Fruit fly (Drosophila melanogaster) whole organism, embryonic: ENCODE measurements around the gene Nasp.

ENCODE experiments used
- CG10431 ChIP-seq: fragments of 200-800 bp; sonication (Bioruptor generic); optimal IDR thresholded peaks from 3 replicates; lab custom pipeline; 2018; ENCODE audit warnings: missing biosample characterization, mild to moderate bottlenecking, missing genetic modification characterization
- CG10654 ChIP-seq: fragments of 200-800 bp; sonication (Bioruptor generic); optimal IDR thresholded peaks from 2 replicates; lab custom pipeline; 2016; ENCODE audit warnings: missing biosample characterization, missing genetic modification characterization
- CG11723 ChIP-seq: fragments of 200-800 bp; sonication (Bioruptor generic); optimal IDR thresholded peaks from 2 replicates; lab custom pipeline; 2017; ENCODE audit warnings: missing biosample characterization, mild to moderate bottlenecking, missing genetic modification characterization
- CG12769 ChIP-seq: fragments of 200-800 bp; sonication (Bioruptor generic); optimal IDR thresholded peaks from 2 replicates; lab custom pipeline; 2019; ENCODE audit warnings: missing biosample characterization, mild to moderate bottlenecking, missing genetic modification characterization, moderate library complexity
- CG13123 ChIP-seq: fragments of 200-800 bp; sonication (Bioruptor generic); optimal IDR thresholded peaks from 2 replicates; lab custom pipeline; 2016; ENCODE audit warnings: missing biosample characterization, missing genetic modification characterization
- CG15514 ChIP-seq: fragments of 200-800 bp; sonication (Bioruptor generic); optimal IDR thresholded peaks from 3 replicates; lab custom pipeline; 2017; ENCODE audit warnings: missing biosample characterization, missing genetic modification characterization, mild to moderate bottlenecking, moderate library complexity, missing genetic modification reagents
- CG16815 ChIP-seq: fragments of 200-800 bp; sonication (Bioruptor generic); optimal IDR thresholded peaks from 3 replicates; lab custom pipeline; 2017; ENCODE audit warnings: missing biosample characterization, mild to moderate bottlenecking, missing genetic modification characterization
- CG17359 ChIP-seq: fragments of 200-800 bp; sonication (Bioruptor generic); optimal IDR thresholded peaks from 3 replicates; lab custom pipeline; 2018; ENCODE audit warnings: missing biosample characterization, mild to moderate bottlenecking, missing genetic modification characterization, moderate library complexity
- CG17829 ChIP-seq: fragments of 200-800 bp; optimal IDR thresholded peaks from 2 replicates; lab custom pipeline; 2019; ENCODE audit warnings: missing biosample characterization, mild to moderate bottlenecking, missing genetic modification characterization, moderate library complexity
- CG18619 ChIP-seq: fragments of 200-800 bp; sonication (Bioruptor generic); optimal IDR thresholded peaks from 3 replicates; lab custom pipeline; 2017; ENCODE audit warnings: missing biosample characterization, mild to moderate bottlenecking, missing genetic modification characterization
- CG2889 ChIP-seq: fragments of 200-800 bp; sonication (Bioruptor generic); IDR thresholded peaks from 3 replicates; pipeline ENCODE4 v1.3.6; 2022; ENCODE audit warnings: missing biosample characterization, missing genetic modification characterization
- CG3838 ChIP-seq: fragments of 200-800 bp; sonication (Bioruptor generic); optimal IDR thresholded peaks from 3 replicates; lab custom pipeline; 2016; ENCODE audit warnings: missing biosample characterization, missing genetic modification characterization
- CG6765 ChIP-seq: fragments of 200-800 bp; sonication (Bioruptor generic); optimal IDR thresholded peaks from 3 replicates; lab custom pipeline; 2017; ENCODE audit warnings: missing biosample characterization, mild to moderate bottlenecking, missing genetic modification characterization
- CG7987 ChIP-seq: fragments of 200-800 bp; sonication (Bioruptor generic); optimal IDR thresholded peaks from 2 replicates; lab custom pipeline; 2018; ENCODE audit warnings: missing biosample characterization, mild to moderate bottlenecking, missing genetic modification characterization, moderate library complexity
- CG8944 ChIP-seq: fragments of 200-800 bp; sonication (Bioruptor generic); optimal IDR thresholded peaks from 3 replicates; lab custom pipeline; 2016; ENCODE audit warnings: missing biosample characterization, missing genetic modification characterization
- Dip3 ChIP-seq: fragments of 200-800 bp; sonication (Bioruptor generic); optimal IDR thresholded peaks from 3 replicates; lab custom pipeline; 2016; ENCODE audit warnings: missing biosample characterization, missing genetic modification characterization
- Doc3 ChIP-seq: fragments of 200-800 bp; sonication (Bioruptor generic); IDR thresholded peaks from 3 replicates; pipeline ENCODE4 v1.3.6; 2022; ENCODE audit warnings: missing biosample characterization, missing genetic modification characterization; ENCODE audit not compliant: partially characterized antibody
- ERR ChIP-seq: fragments of 200-800 bp; sonication (Bioruptor generic); optimal IDR thresholded peaks from 2 replicates; lab custom pipeline; 2016; ENCODE audit warnings: missing biosample characterization, missing genetic modification characterization
- Eip74EF ChIP-seq, 2 experiments: fragments of 200-800 bp in 1 of 2; fragments of >200 bp in 1 of 2; sonication (Bioruptor generic) in 1 of 2; optimal IDR thresholded peaks; 2 replicates each; lab custom pipeline; 2017 to 2019; ENCODE audit warnings: missing biosample characterization in 2 of 2, missing genetic modification characterization in 2 of 2, mild to moderate bottlenecking in 1 of 2, moderate library complexity in 1 of 2
- Ets97D ChIP-seq: fragments of 200-800 bp; sonication (Bioruptor generic); optimal IDR thresholded peaks from 3 replicates; lab custom pipeline; 2016; ENCODE audit warnings: missing biosample characterization, missing genetic modification characterization
- HHEX ChIP-seq: fragments of 200-800 bp; sonication (Bioruptor generic); optimal IDR thresholded peaks from 3 replicates; lab custom pipeline; 2017; ENCODE audit warnings: missing biosample characterization, mild to moderate bottlenecking, missing genetic modification characterization, missing genetic modification reagents
- Hand ChIP-seq: fragments of 200-800 bp; sonication (Bioruptor generic); optimal IDR thresholded peaks from 2 replicates; lab custom pipeline; 2017; ENCODE audit warnings: mild to moderate bottlenecking, missing biosample characterization, missing genetic modification reagents, missing genetic modification characterization
- Jarid2 ChIP-seq: fragments of 200-800 bp; sonication (Bioruptor generic); optimal IDR thresholded peaks from 3 replicates; lab custom pipeline; 2017; ENCODE audit warnings: mild to moderate bottlenecking, missing biosample characterization, missing genetic modification reagents, missing genetic modification characterization
- Lim3 ChIP-seq: fragments of 200-800 bp; sonication (Bioruptor generic); IDR thresholded peaks from 2 replicates; pipeline ENCODE4 v1.3.6; 2022; ENCODE audit warnings: missing biosample characterization, missing genetic modification characterization
- NK7.1 ChIP-seq: fragments of 200-800 bp; sonication (Bioruptor generic); optimal IDR thresholded peaks from 3 replicates; lab custom pipeline; 2016; ENCODE audit warnings: missing biosample characterization, missing genetic modification characterization
- Rx ChIP-seq: fragments of 200-800 bp; sonication (Bioruptor generic); IDR thresholded peaks from 2 replicates; pipeline ENCODE4 v1.3.6; 2022; ENCODE audit warnings: missing biosample characterization, missing genetic modification characterization
- Spps ChIP-seq: fragments of 200-800 bp; sonication (Bioruptor generic); optimal IDR thresholded peaks from 2 replicates; lab custom pipeline; 2018; ENCODE audit warnings: missing biosample characterization, mild to moderate bottlenecking, missing genetic modification characterization
- Stat92E ChIP-seq, 3 experiments: fragments of >200 bp in 2 of 3; fragments of 200-800 bp in 1 of 3; sonication (Bioruptor generic) in 1 of 3; optimal IDR thresholded peaks; 2 replicates each; lab custom pipeline; 2017 to 2019; ENCODE audit warnings: missing biosample characterization in 3 of 3, missing genetic modification characterization in 3 of 3, mild to moderate bottlenecking in 1 of 3, moderate library complexity in 1 of 3
- Tbp ChIP-seq: fragments of >200 bp; optimal IDR thresholded peaks from 2 replicates; lab custom pipeline; 2018; ENCODE audit warnings: missing biosample characterization, missing genetic modification characterization
- Xrp1 ChIP-seq: fragments of 200-800 bp; sonication (Bioruptor generic); IDR thresholded peaks from 2 replicates; pipeline ENCODE4 v1.3.6; 2022; ENCODE audit warnings: missing biosample characterization, missing genetic modification characterization
- bowl ChIP-seq: fragments of 200-800 bp; sonication (Bioruptor generic); IDR thresholded peaks from 2 replicates; pipeline ENCODE4 v1.3.6; 2022; ENCODE audit warnings: missing biosample characterization, missing genetic modification characterization
- caup ChIP-seq: fragments of 200-800 bp; sonication (Bioruptor generic); optimal IDR thresholded peaks from 3 replicates; lab custom pipeline; 2017; ENCODE audit warnings: missing biosample characterization, mild to moderate bottlenecking, missing genetic modification characterization, moderate library complexity; ENCODE audit not compliant: severe bottlenecking
- chm ChIP-seq: fragments of 200-800 bp; sonication (Bioruptor generic); IDR thresholded peaks from 2 replicates; pipeline ENCODE4 v1.3.6; 2022; ENCODE audit warnings: missing biosample characterization, missing genetic modification characterization
- dpn ChIP-seq, 2 experiments: fragments of 200-800 bp; sonication (Bioruptor generic); optimal IDR thresholded peaks; 3 replicates each; lab custom pipeline; 2016; ENCODE audit warnings: missing biosample characterization in 2 of 2, missing genetic modification characterization in 2 of 2
- ftz-f1 ChIP-seq: fragments of 200-800 bp; sonication (Bioruptor generic); optimal IDR thresholded peaks from 2 replicates; lab custom pipeline; 2016; ENCODE audit warnings: missing biosample characterization, missing genetic modification characterization
- gt ChIP-seq: fragments of 200-800 bp; sonication (Bioruptor generic); IDR thresholded peaks from 2 replicates; pipeline ENCODE4 v1.3.6; 2022; ENCODE audit warnings: missing biosample characterization, missing genetic modification characterization
- hth ChIP-seq: fragments of >200 bp; optimal IDR thresholded peaks from 2 replicates; lab custom pipeline; 2017; ENCODE audit warnings: inconsistent platforms
- knrl ChIP-seq: fragments of 200-800 bp; sonication (Bioruptor generic); IDR thresholded peaks from 3 replicates; pipeline ENCODE4 v1.3.6; 2022; ENCODE audit warnings: missing biosample characterization, missing genetic modification characterization; ENCODE audit not compliant: partially characterized antibody
- phol ChIP-seq: fragments of 200-800 bp; sonication (Bioruptor generic); optimal IDR thresholded peaks from 3 replicates; lab custom pipeline; 2018; ENCODE audit warnings: missing biosample characterization, mild to moderate bottlenecking, missing genetic modification characterization, moderate library complexity
- psq ChIP-seq: fragments of 200-800 bp; sonication (Bioruptor generic); optimal IDR thresholded peaks from 2 replicates; lab custom pipeline; 2017; ENCODE audit warnings: missing biosample characterization, missing genetic modification characterization
- rib ChIP-seq: fragments of 200-800 bp; sonication (Bioruptor generic); IDR thresholded peaks from 2 replicates; pipeline ENCODE4 v1.3.6; 2022; ENCODE audit warnings: missing biosample characterization, missing genetic modification characterization
- row ChIP-seq: fragments of 200-800 bp; sonication (Bioruptor generic); IDR thresholded peaks from 3 replicates; pipeline ENCODE4 v1.3.6; 2022; ENCODE audit warnings: missing biosample characterization, missing genetic modification characterization
- scrt ChIP-seq: fragments of 200-800 bp; sonication (Bioruptor generic); optimal IDR thresholded peaks from 2 replicates; lab custom pipeline; 2018; ENCODE audit warnings: missing biosample characterization, mild to moderate bottlenecking, missing genetic modification characterization, moderate library complexity
- sim ChIP-seq: fragments of 200-800 bp; sonication (Bioruptor generic); IDR thresholded peaks from 2 replicates; pipeline ENCODE4 v1.3.6; 2022; ENCODE audit warnings: missing biosample characterization, missing genetic modification characterization
- tna ChIP-seq: fragments of 200-800 bp; sonication (Bioruptor generic); IDR thresholded peaks from 2 replicates; pipeline ENCODE4 v1.3.6; 2022; ENCODE audit warnings: missing biosample characterization, missing genetic modification characterization; ENCODE audit not compliant: partially characterized antibody
- ttk ChIP-seq: fragments of 200-800 bp; sonication (Bioruptor generic); IDR thresholded peaks from 2 replicates; pipeline ENCODE4 v2.1.2; 2022; ENCODE audit warnings: missing biosample characterization, missing genetic modification characterization
- yki ChIP-seq: fragments of >200 bp; optimal IDR thresholded peaks from 3 replicates; lab custom pipeline; 2018
- zen2 ChIP-seq: fragments of 200-800 bp; sonication (Bioruptor generic); IDR thresholded peaks from 3 replicates; pipeline ENCODE4 v1.3.6; 2022; ENCODE audit warnings: missing biosample characterization, missing genetic modification characterization; ENCODE audit not compliant: partially characterized antibody
- zfh2 ChIP-seq: fragments of 200-800 bp; sonication (Bioruptor generic); optimal IDR thresholded peaks from 2 replicates; lab custom pipeline; 2016; ENCODE audit warnings: missing biosample characterization, missing genetic modification characterization

Gene Nasp

dm6 chr3R:8731597-8732263 lies 15.9 kb upstream of the Nasp start, which contains the start of the genes M1BP and CG8202 (continued):
- TF ChIP-seq psq (peak; percentile 67), ftz-f1 (GFP tag; lab: Kevin White, UChicago) (no peak), Rx (GFP tag; lab: Robert Waterston, UW) (0 out of 2 replicates have a peak, but pooled peaks have one; percentile 40), yki (lab: Kevin White, UChicago) (peak; percentile 29), hth (lab: Kevin White, UChicago) (no peak), dpn (GFP tag; optimal IDR thresholded peaks at IDR 0.05; lab: Kevin White, UChicago) (peak; percentile 49 to 91), CG2889 (peak; percentile 55; the same call in 1 of the 3 replicates), CG17359 (tag; lab: Kevin White, UChicago) (peak; percentile 84), HHEX (GFP tag; lab: Kevin White, UChicago) (peak; percentile 86), Lim3 (GFP tag; lab: Robert Waterston, UW) (no peak), ERR (GFP tag; lab: Kevin White, UChicago) (no peak), zfh2 (peak; percentile 53), CG8944 (GFP tag; lab: Kevin White, UChicago) (peak; percentile 39), Hand (GFP tag; lab: Kevin White, UChicago) (peak; percentile 84), Eip74EF (GFP tag; optimal IDR thresholded peaks at IDR 0.05; lab: Kevin White, UChicago) (no peak), CG10654 (peak; percentile 85), CG6765 (GFP tag; lab: Kevin White, UChicago) (peak; percentile 87), row (peak; percentile 91), Spps (tag; lab: Kevin White, UChicago) (peak; percentile 78), Dip3 (GFP tag; lab: Kevin White, UChicago) (peak; percentile 13), CG10431 (GFP tag; lab: Kevin White, UChicago) (peak; percentile 80), tna (no peak), CG3838 (peak; percentile 24), NK7.1 (no peak), zen2 (GFP tag; lab: Robert Waterston, UW) (no peak), CG18619 (GFP tag; lab: Kevin White, UChicago) (peak; percentile 93), Jarid2 (GFP tag; lab: Kevin White, UChicago) (no peak), CG16815 (GFP tag; lab: Kevin White, UChicago) (peak; percentile 86), Doc3 (GFP tag; lab: Robert Waterston, UW) (no peak), CG11723 (GFP tag; lab: Kevin White, UChicago) (peak; percentile 87), Stat92E (GFP tag; optimal IDR thresholded peaks at IDR 0.05; lab: Kevin White, UChicago) (no peak), Tbp (GFP tag; lab: Kevin White, UChicago) (no peak), scrt (peak; percentile 21), CG12769 (tag; lab: Kevin White, UChicago) (no peak), rib (GFP tag; lab: Robert Waterston, UW) (no peak), CG15514 (GFP tag; lab: Kevin White, UChicago) (peak; percentile 56), ttk (GFP tag; lab: Robert Waterston, UW) (peak; percentile 70; the same call in 1 of the 2 replicates), CG17829 (peak; percentile 94), knrl (GFP tag; lab: Robert Waterston, UW) (no peak), Ets97D (GFP tag; lab: Kevin White, UChicago) (no peak), caup (GFP tag; lab: Kevin White, UChicago) (peak; percentile 88), chm (GFP tag; lab: Robert Waterston, UW) (peak; percentile 52; the same call in 1 of the 2 replicates), gt (GFP tag; lab: Robert Waterston, UW) (no peak), Xrp1 (GFP tag; lab: Robert Waterston, UW) (peak; percentile 84), phol (peak; percentile 94), sim (GFP tag; lab: Robert Waterston, UW) (0 out of 2 replicates have a peak, but pooled peaks have one; percentile 30), CG7987 (no peak), bowl (GFP tag; lab: Robert Waterston, UW) (no peak), CG13123 (GFP tag; lab: Kevin White, UChicago) (peak; percentile 73)
